Fruit fly (Drosophila melanogaster) whole organism, embryonic: ENCODE measurements around the gene CG42811.
A peak's percentile ranks its signal among the peaks of the same experiment; 100 is the strongest.

Experiments
- Aef1 ChIP-seq: fragments of 200-800 bp; sonication (Bioruptor generic); IDR thresholded peaks from 3 replicates; pipeline ENCODE4 v1.3.6; 2022; ENCODE audit warnings: missing biosample characterization, missing genetic modification characterization
- Awh ChIP-seq: fragments of 200-800 bp; sonication (Bioruptor generic); IDR thresholded peaks from 2 replicates; pipeline ENCODE4, ENCODE4 v1.3.6; 2022; ENCODE audit warnings: missing biosample characterization, missing genetic modification characterization
- B-H1 ChIP-seq: fragments of 200-800 bp; sonication (Bioruptor generic); IDR thresholded peaks from 3 replicates; pipeline ENCODE4 v1.3.6; 2022; ENCODE audit warnings: missing biosample characterization, missing genetic modification characterization
- C15 ChIP-seq: fragments of 200-800 bp; sonication (Bioruptor generic); IDR thresholded peaks from 3 replicates; pipeline ENCODE4 v1.3.6; 2022; ENCODE audit warnings: missing biosample characterization, missing genetic modification characterization
- CG10267 ChIP-seq: fragments of 200-800 bp; sonication (Bioruptor generic); optimal IDR thresholded peaks from 2 replicates; lab custom pipeline; 2018; ENCODE audit warnings: missing biosample characterization, mild to moderate bottlenecking, missing genetic modification characterization, moderate library complexity
- CG11398 ChIP-seq: fragments of 200-800 bp; sonication (Bioruptor generic); optimal IDR thresholded peaks from 2 replicates; lab custom pipeline; 2016; ENCODE audit warnings: missing biosample characterization, missing genetic modification characterization
- CG12155 ChIP-seq: fragments of 200-800 bp; sonication (Bioruptor generic); optimal IDR thresholded peaks from 3 replicates; lab custom pipeline; 2016; ENCODE audit warnings: missing biosample characterization, missing genetic modification characterization
- CG15601 ChIP-seq: fragments of 200-800 bp; sonication (Bioruptor generic); optimal IDR thresholded peaks from 3 replicates; lab custom pipeline; 2019; ENCODE audit warnings: missing biosample characterization, mild to moderate bottlenecking, missing genetic modification characterization, moderate library complexity
- CG15696 ChIP-seq: fragments of 200-800 bp; sonication (Bioruptor generic); optimal IDR thresholded peaks from 2 replicates; lab custom pipeline; 2019; ENCODE audit warnings: missing biosample characterization, mild to moderate bottlenecking, missing genetic modification characterization, moderate library complexity
- CG30403 ChIP-seq: fragments of 200-800 bp; sonication (Bioruptor generic); optimal IDR thresholded peaks from 3 replicates; lab custom pipeline; 2016; ENCODE audit warnings: missing biosample characterization, missing genetic modification characterization
- CG3726 ChIP-seq: fragments of 200-800 bp; sonication (Bioruptor generic); IDR thresholded peaks from 3 replicates; pipeline ENCODE4, ENCODE4 v1.3.6; 2022; ENCODE audit warnings: missing biosample characterization, missing genetic modification characterization
- CG3995 ChIP-seq: fragments of 200-800 bp; sonication (Bioruptor generic); optimal IDR thresholded peaks from 3 replicates; lab custom pipeline; 2016; ENCODE audit warnings: missing biosample characterization, missing genetic modification characterization
- CG43689 ChIP-seq: fragments of 200-800 bp; sonication (Bioruptor generic); IDR thresholded peaks from 2 replicates; pipeline ENCODE4 v1.3.6; 2022; ENCODE audit warnings: missing biosample characterization, missing genetic modification characterization
- CG4730 ChIP-seq: fragments of 200-800 bp; sonication (Bioruptor generic); IDR thresholded peaks from 2 replicates; pipeline ENCODE4 v1.3.6; 2022; ENCODE audit warnings: missing biosample characterization, missing genetic modification characterization
- CG4854 ChIP-seq: fragments of 200-800 bp; sonication (Bioruptor generic); optimal IDR thresholded peaks from 2 replicates; lab custom pipeline; 2016; ENCODE audit warnings: missing biosample characterization, missing genetic modification characterization, inconsistent platforms
- CG6791 ChIP-seq: fragments of 200-800 bp; sonication (Bioruptor generic); IDR thresholded peaks from 3 replicates; pipeline ENCODE4 v1.3.6; 2022; ENCODE audit warnings: missing biosample characterization, missing genetic modification characterization; ENCODE audit not compliant: partially characterized antibody
- CG7357 ChIP-seq: fragments of 200-800 bp; sonication (Bioruptor generic); IDR thresholded peaks from 3 replicates; pipeline ENCODE4 v1.3.6; 2022; ENCODE audit warnings: missing biosample characterization, missing genetic modification characterization
- CG8359 ChIP-seq: fragments of 200-800 bp; sonication (Bioruptor generic); optimal IDR thresholded peaks from 2 replicates; lab custom pipeline; 2017; ENCODE audit warnings: missing biosample characterization, mild to moderate bottlenecking, missing genetic modification characterization, borderline replicate concordance
- CG9932 ChIP-seq: fragments of 200-800 bp; sonication (Bioruptor generic); IDR thresholded peaks from 2 replicates; pipeline ENCODE4 v1.3.6; 2022; ENCODE audit warnings: missing biosample characterization, missing genetic modification characterization
- Dek ChIP-seq: fragments of 200-800 bp; sonication (Bioruptor generic); optimal IDR thresholded peaks from 3 replicates; lab custom pipeline; 2019; ENCODE audit warnings: missing biosample characterization, mild to moderate bottlenecking, missing genetic modification characterization, moderate library complexity
- Doc3 ChIP-seq: fragments of 200-800 bp; sonication (Bioruptor generic); IDR thresholded peaks from 3 replicates; pipeline ENCODE4 v1.3.6; 2022; ENCODE audit warnings: missing biosample characterization, missing genetic modification characterization; ENCODE audit not compliant: partially characterized antibody
- ERR ChIP-seq: fragments of 200-800 bp; sonication (Bioruptor generic); optimal IDR thresholded peaks from 2 replicates; lab custom pipeline; 2016; ENCODE audit warnings: missing biosample characterization, missing genetic modification characterization
- Fer1 ChIP-seq: fragments of 200-800 bp; sonication (Bioruptor generic); optimal IDR thresholded peaks from 2 replicates; lab custom pipeline; 2017; ENCODE audit warnings: missing biosample characterization, mild to moderate bottlenecking, missing genetic modification characterization
- Fer2 ChIP-seq: fragments of 200-800 bp; sonication (Bioruptor generic); optimal IDR thresholded peaks from 2 replicates; lab custom pipeline; 2018; ENCODE audit warnings: missing biosample characterization, mild to moderate bottlenecking, missing genetic modification characterization, moderate library complexity
- Mes4 ChIP-seq: fragments of 200-800 bp; sonication (Bioruptor generic); optimal IDR thresholded peaks from 2 replicates; lab custom pipeline; 2016; ENCODE audit warnings: missing biosample characterization, missing genetic modification characterization
- Neu2 ChIP-seq: fragments of 200-800 bp; sonication (Bioruptor generic); optimal IDR thresholded peaks from 3 replicates; lab custom pipeline; 2016; ENCODE audit warnings: missing biosample characterization, missing genetic modification characterization, borderline replicate concordance
- Poxn ChIP-seq: fragments of 200-800 bp; sonication (Bioruptor generic); IDR thresholded peaks from 2 replicates; pipeline ENCODE4 v1.3.6; 2022; ENCODE audit warnings: missing biosample characterization, missing genetic modification characterization
- Rx ChIP-seq: fragments of 200-800 bp; sonication (Bioruptor generic); IDR thresholded peaks from 2 replicates; pipeline ENCODE4 v1.3.6; 2022; ENCODE audit warnings: missing biosample characterization, missing genetic modification characterization
- Six4 ChIP-seq: fragments of 200-800 bp; sonication (Bioruptor generic); optimal IDR thresholded peaks from 2 replicates; lab custom pipeline; 2016; ENCODE audit warnings: missing biosample characterization, missing genetic modification characterization
- Spps ChIP-seq: fragments of 200-800 bp; sonication (Bioruptor generic); optimal IDR thresholded peaks from 2 replicates; lab custom pipeline; 2018; ENCODE audit warnings: missing biosample characterization, mild to moderate bottlenecking, missing genetic modification characterization
- YL-1 ChIP-seq: fragments of 200-800 bp; sonication (Bioruptor generic); optimal IDR thresholded peaks from 3 replicates; lab custom pipeline; 2017; ENCODE audit warnings: missing biosample characterization, mild to moderate bottlenecking, missing genetic modification characterization
- ac ChIP-seq: fragments of 200-800 bp; sonication (Bioruptor generic); optimal IDR thresholded peaks from 3 replicates; lab custom pipeline; 2017; ENCODE audit warnings: missing biosample characterization, mild to moderate bottlenecking, missing genetic modification characterization
- aop ChIP-seq: fragments of 200-800 bp; sonication (Bioruptor generic); IDR thresholded peaks from 2 replicates; pipeline ENCODE4 v1.3.6; 2022; ENCODE audit warnings: missing biosample characterization, missing genetic modification characterization
- ara ChIP-seq: fragments of 200-800 bp; sonication (Bioruptor generic); IDR thresholded peaks from 2 replicates; pipeline ENCODE4 v1.3.6; 2022; ENCODE audit warnings: missing biosample characterization, missing genetic modification characterization
- corto ChIP-seq: fragments of 200-800 bp; sonication (Bioruptor generic); optimal IDR thresholded peaks from 2 replicates; lab custom pipeline; 2016; ENCODE audit warnings: missing biosample characterization, mild to moderate bottlenecking, missing genetic modification characterization, moderate library complexity
- dan ChIP-seq: fragments of 200-800 bp; sonication (Bioruptor generic); IDR thresholded peaks from 2 replicates; pipeline ENCODE4 v1.3.6; 2022; ENCODE audit warnings: missing biosample characterization, missing genetic modification characterization
- dm ChIP-seq: fragments of 200-800 bp; sonication (Bioruptor generic); optimal IDR thresholded peaks from 3 replicates; lab custom pipeline; 2016; ENCODE audit warnings: missing biosample characterization, missing genetic modification characterization
- dysf ChIP-seq: fragments of 200-800 bp; sonication (Bioruptor generic); IDR thresholded peaks from 3 replicates; pipeline ENCODE4 v1.3.6; 2022; ENCODE audit warnings: missing biosample characterization, missing genetic modification characterization
- esg ChIP-seq: fragments of 200-800 bp; sonication (Bioruptor generic); conservative IDR thresholded peaks from 2 replicates; pipeline ENCODE4 v1.3.6; 2022; ENCODE audit warnings: missing biosample characterization, missing genetic modification characterization
- fd64A ChIP-seq: fragments of 200-800 bp; sonication (Bioruptor generic); optimal IDR thresholded peaks from 3 replicates; lab custom pipeline; 2018; ENCODE audit warnings: missing biosample characterization, mild to moderate bottlenecking, missing genetic modification characterization
- gem ChIP-seq: fragments of 200-800 bp; sonication (Bioruptor generic); optimal IDR thresholded peaks from 2 replicates; lab custom pipeline; 2019; ENCODE audit warnings: missing biosample characterization, mild to moderate bottlenecking, missing genetic modification characterization, moderate library complexity
- gsb-n ChIP-seq: fragments of 200-800 bp; sonication (Bioruptor generic); optimal IDR thresholded peaks from 3 replicates; lab custom pipeline; 2018; ENCODE audit warnings: missing biosample characterization, mild to moderate bottlenecking, missing genetic modification characterization
- mld ChIP-seq: fragments of 200-800 bp; sonication (Bioruptor generic); IDR thresholded peaks from 3 replicates; pipeline ENCODE4 v1.3.6; 2022; ENCODE audit warnings: missing biosample characterization, missing genetic modification characterization; ENCODE audit not compliant: partially characterized antibody
- peb ChIP-seq: fragments of 200-800 bp; sonication (Bioruptor generic); IDR thresholded peaks from 2 replicates; pipeline ENCODE4 v1.3.6; 2022; ENCODE audit warnings: missing biosample characterization, missing genetic modification characterization
- scrt ChIP-seq: fragments of 200-800 bp; sonication (Bioruptor generic); optimal IDR thresholded peaks from 2 replicates; lab custom pipeline; 2018; ENCODE audit warnings: missing biosample characterization, mild to moderate bottlenecking, missing genetic modification characterization, moderate library complexity
- slbo ChIP-seq: fragments of 200-800 bp; sonication (Bioruptor generic); IDR thresholded peaks from 2 replicates; pipeline ENCODE4 v1.3.6; 2022; ENCODE audit warnings: missing biosample characterization, missing genetic modification characterization
- slou ChIP-seq: fragments of 200-800 bp; sonication (Bioruptor generic); optimal IDR thresholded peaks from 3 replicates; lab custom pipeline; 2016; ENCODE audit warnings: missing biosample characterization, missing genetic modification characterization
- slp2 ChIP-seq: fragments of 200-800 bp; sonication (Bioruptor generic); optimal IDR thresholded peaks from 2 replicates; lab custom pipeline; 2016; ENCODE audit warnings: missing biosample characterization, missing genetic modification characterization
- sr ChIP-seq: fragments of 200-800 bp; sonication (Bioruptor generic); IDR thresholded peaks from 3 replicates; pipeline ENCODE4 v1.3.6; 2022; ENCODE audit warnings: missing biosample characterization, missing genetic modification characterization
- unc-4 ChIP-seq: fragments of 200-800 bp; sonication (Bioruptor generic); IDR thresholded peaks from 2 replicates; pipeline ENCODE4 v1.3.6; 2022; ENCODE audit warnings: missing biosample characterization, missing genetic modification characterization; ENCODE audit not compliant: partially characterized antibody
- zfh2 ChIP-seq: fragments of 200-800 bp; sonication (Bioruptor generic); optimal IDR thresholded peaks from 2 replicates; lab custom pipeline; 2016; ENCODE audit warnings: missing biosample characterization, missing genetic modification characterization

The CG42811 gene

DNA sequence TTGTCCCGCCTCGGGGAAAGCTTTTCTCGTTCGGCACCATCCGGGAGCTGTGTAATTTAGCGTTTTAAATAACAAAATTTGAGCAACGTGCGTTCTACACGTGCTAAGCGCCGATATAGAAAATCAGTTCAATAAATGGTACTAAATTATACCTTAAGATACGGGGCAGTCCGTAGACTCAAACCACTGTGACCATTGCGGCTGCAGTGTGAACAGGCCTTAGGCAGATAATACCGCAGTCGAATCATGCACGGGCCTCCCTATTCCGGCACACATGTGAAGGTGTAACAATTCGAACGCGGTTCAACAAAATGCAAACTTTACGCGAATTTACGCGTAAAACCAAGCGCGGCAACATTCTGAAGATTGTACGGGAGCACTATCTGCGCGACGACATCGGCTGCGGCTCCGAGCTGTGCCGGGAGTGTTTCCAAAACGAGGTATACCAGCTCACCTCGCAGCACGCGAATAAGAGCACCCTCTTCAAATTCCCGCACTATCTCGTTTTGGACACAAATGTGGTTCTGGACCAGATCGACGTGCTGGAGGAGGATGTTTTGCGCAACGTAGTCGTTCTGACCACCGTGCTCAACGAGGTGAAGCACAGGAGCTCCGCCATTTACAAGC lies 33.7 kb downstream of the CG42811 start, which contains the start of the genes Rrp5 and Dis3 (continued):
- TF ChIP-seq unc-4 (GFP tag; lab: Robert Waterston, UW), result peak; percentile 39; the same call in 1 of the 2 replicates
- TF ChIP-seq CG4854 (GFP tag; lab: Kevin White, UChicago), result no peak
- TF ChIP-seq Mes4, result no peak
- no peak for TF ChIP-seq B-H1
- no peak for TF ChIP-seq Awh (GFP tag; lab: Robert Waterston, UW)
- TF ChIP-seq YL-1 (GFP tag; lab: Kevin White, UChicago), result peak; percentile 97
- peak; percentile 66; the same call in 2 of the 3 replicates for TF ChIP-seq CG6791 (GFP tag; lab: Robert Waterston, UW)
- no peak for TF ChIP-seq mld (GFP tag; lab: Robert Waterston, UW)
- no peak for TF ChIP-seq Six4 (GFP tag; lab: Kevin White, UChicago)
- TF ChIP-seq Fer2 (tag; lab: Kevin White, UChicago), result no peak
- TF ChIP-seq CG8359 (GFP tag; lab: Kevin White, UChicago), result no peak
- TF ChIP-seq CG3726, result no peak
- no peak for TF ChIP-seq aop
- TF ChIP-seq dysf (GFP tag; lab: Robert Waterston, UW), result peak; percentile 47; the same call in 2 of the 3 replicates
- TF ChIP-seq ara (GFP tag; lab: Robert Waterston, UW), result 0 out of 2 replicates have a peak, but pooled peaks have one; percentile 50
- no peak for TF ChIP-seq esg (GFP tag; lab: Robert Waterston, UW)
- peak; percentile 29 for TF ChIP-seq CG15696 (tag; lab: Kevin White, UChicago)
- no peak for TF ChIP-seq peb
- TF ChIP-seq Doc3 (GFP tag; lab: Robert Waterston, UW), result no peak
- TF ChIP-seq dan (GFP tag; lab: Robert Waterston, UW), result no peak
- no peak for TF ChIP-seq CG11398 (GFP tag; lab: Kevin White, UChicago)
- TF ChIP-seq ac, result no peak
- no peak for TF ChIP-seq CG15601
- no peak for TF ChIP-seq C15 (GFP tag; lab: Robert Waterston, UW)
- no peak for TF ChIP-seq scrt (GFP tag; lab: Kevin White, UChicago)
- TF ChIP-seq zfh2 (GFP tag; lab: Kevin White, UChicago), result peak; percentile 51
- no peak for TF ChIP-seq Spps (tag; lab: Kevin White, UChicago)
- TF ChIP-seq CG9932 (GFP tag; lab: Robert Waterston, UW), result peak; percentile 77
- TF ChIP-seq gsb-n (tag; lab: Kevin White, UChicago), result no peak
- TF ChIP-seq slbo (GFP tag; lab: Robert Waterston, UW), result peak; percentile 80
- TF ChIP-seq dm (GFP tag; lab: Kevin White, UChicago), result peak; percentile 100
- TF ChIP-seq Aef1 (GFP tag; lab: Robert Waterston, UW), result no peak
- TF ChIP-seq CG30403 (GFP tag; lab: Kevin White, UChicago), result peak; percentile 24
- no peak for TF ChIP-seq gem (tag; lab: Kevin White, UChicago)
- TF ChIP-seq sr (GFP tag; lab: Robert Waterston, UW), result no peak
- TF ChIP-seq CG43689 (GFP tag; lab: Robert Waterston, UW), result no peak
- TF ChIP-seq Fer1 (GFP tag; lab: Kevin White, UChicago), result no peak
- TF ChIP-seq corto (GFP tag; lab: Kevin White, UChicago), result no peak
- no peak for TF ChIP-seq CG7357 (GFP tag; lab: Robert Waterston, UW)
- no peak for TF ChIP-seq CG4730 (GFP tag; lab: Robert Waterston, UW)
- TF ChIP-seq slou (GFP tag; lab: Kevin White, UChicago), result no peak
- no peak for TF ChIP-seq Neu2 (GFP tag; lab: Kevin White, UChicago)
- TF ChIP-seq CG12155 (GFP tag; lab: Kevin White, UChicago), result peak; percentile 22
- TF ChIP-seq fd64A (GFP tag; lab: Kevin White, UChicago), result no peak
- no peak for TF ChIP-seq Poxn (GFP tag; lab: Robert Waterston, UW)
- no peak for TF ChIP-seq ERR (GFP tag; lab: Kevin White, UChicago)
- TF ChIP-seq CG3995, result peak; percentile 75
- no peak for TF ChIP-seq CG10267 (tag; lab: Kevin White, UChicago)
- no peak for TF ChIP-seq slp2 (GFP tag; lab: Kevin White, UChicago)
- no peak for TF ChIP-seq Dek
- no peak for TF ChIP-seq Rx (GFP tag; lab: Robert Waterston, UW)
